Worm (Caenorhabditis elegans): ENCODE data around the gene F54B3.1.
"Not testable (repeated sequence)": the region's sequence is repeated elsewhere in the genome, so short reads cannot be mapped to it uniquely, and the experiment has no call there.

The F54B3.1 gene

ce11 chrII:10300954-10301353, 49.9 kb downstream of the F54B3.1 start, which contains the start of gene mdt-22 (continued):
- TF ChIP-seq ceh-8 (GFP tag; optimal IDR thresholded peaks at IDR 0.05): peak; percentile 35
- peak; percentile 43; the same call in 1 of the 2 replicates for TF ChIP-seq unc-98 (GFP tag; IDR thresholded peaks at IDR 0.05)
- peak; percentile 74 for TF ChIP-seq pax-3 (tag; optimal IDR thresholded peaks at IDR 0.05)
- TF ChIP-seq nhr-85 (tag): peak; percentile 82
- TF ChIP-seq alr-1 (tag; optimal IDR thresholded peaks at IDR 0.05; ENCODE audit: borderline replicate concordance): no peak
- peak; percentile 72 for TF ChIP-seq mab-9 (GFP tag; IDR thresholded peaks at IDR 0.05)
- peak; percentile 66 for TF ChIP-seq egl-13 (tag; optimal IDR thresholded peaks at IDR 0.05)
- peak; percentile 45 for TF ChIP-seq lin-39 (tag; optimal IDR thresholded peaks at IDR 0.05)
- TF ChIP-seq unc-130 (tag; optimal IDR thresholded peaks at IDR 0.05): peak; percentile 45
- no peak for TF ChIP-seq ztf-4 (tag; optimal IDR thresholded peaks at IDR 0.05)
- peak; percentile 91 for TF ChIP-seq mep-1 (tag; optimal IDR thresholded peaks at IDR 0.05)
- no peak for TF ChIP-seq nhr-237 (tag; optimal IDR thresholded peaks at IDR 0.05)
- no peak for TF ChIP-seq nhr-28 (tag; optimal IDR thresholded peaks at IDR 0.05)
- TF ChIP-seq jun-1 (tag; optimal IDR thresholded peaks at IDR 0.05): peak; percentile 55
- peak; percentile 73 for TF ChIP-seq fkh-8 (tag; optimal IDR thresholded peaks at IDR 0.05)
- TF ChIP-seq ama-1 (optimal IDR thresholded peaks at IDR 0.05): peak; percentile 27
- TF ChIP-seq nhr-76 (tag; optimal IDR thresholded peaks at IDR 0.05): no peak
- peak; percentile 55 for TF ChIP-seq sox-4 (tag; optimal IDR thresholded peaks at IDR 0.05)
- TF ChIP-seq fkh-4 (tag; optimal IDR thresholded peaks at IDR 0.05; ENCODE audit: borderline replicate concordance): no peak
- TF ChIP-seq xbp-1 (tag; optimal IDR thresholded peaks at IDR 0.05): peak; percentile 71
- TF ChIP-seq ces-1 (GFP tag; optimal IDR thresholded peaks at IDR 0.05): no peak
- TF ChIP-seq nhr-12 (tag; optimal IDR thresholded peaks at IDR 0.05): no peak
- peak; percentile 81 for TF ChIP-seq nhr-19 (GFP tag; conservative IDR thresholded peaks at IDR 0.05)
- no peak for TF ChIP-seq elt-2 (tag; optimal IDR thresholded peaks at IDR 0.05)
- peak; percentile 85 for TF ChIP-seq lin-15B (tag; optimal IDR thresholded peaks at IDR 0.05)
- TF ChIP-seq F16B12.6 (tag; optimal IDR thresholded peaks at IDR 0.05): peak; percentile 99
- TF ChIP-seq nhr-77 (tag; optimal IDR thresholded peaks at IDR 0.05): peak; percentile 68
- peak in 1 of 2 experiments; percentile 71 for TF ChIP-seq ztf-11 (tag; optimal IDR thresholded peaks at IDR 0.05)
- no peak for TF ChIP-seq nhr-11 (tag; optimal IDR thresholded peaks at IDR 0.05)
- TF ChIP-seq lsy-2 (tag; optimal IDR thresholded peaks at IDR 0.05): peak; percentile 82 to 86
- TF ChIP-seq dpl-1 (GFP tag; optimal IDR thresholded peaks at IDR 0.05): peak; percentile 97 to 98 (median 97)
- peak; percentile 64 for TF ChIP-seq aly-2 (tag; optimal IDR thresholded peaks at IDR 0.05)

ce11 chrII:10302141-10302574, 51.1 kb downstream of the F54B3.1 start:
- TF ChIP-seq efl-1 (optimal IDR thresholded peaks at IDR 0.05): not testable (repeated sequence)
- peak in 1 of 2 experiments; percentile 8 for TF ChIP-seq efl-1 (GFP tag; optimal IDR thresholded peaks at IDR 0.05 in 1 of 2)
- TF ChIP-seq nhr-85 (tag): peak; percentile 1

ce11 chrII:10302646-10303045, 51.6 kb downstream of the F54B3.1 start, which contains the start of gene clpp-1:
clpp-1 (minus strand) TSS chrII:10302842.
- TF ChIP-seq Y116A8C.19 (tag; optimal IDR thresholded peaks at IDR 0.05; ENCODE audit: borderline replicate concordance): no peak
- TF ChIP-seq xbp-1 (tag; optimal IDR thresholded peaks at IDR 0.05): no peak
- TF ChIP-seq nhr-76 (tag; optimal IDR thresholded peaks at IDR 0.05): no peak
- no peak for TF ChIP-seq mep-1 (tag; optimal IDR thresholded peaks at IDR 0.05)
- 0 out of 2 replicates have a peak, but pooled peaks have one; percentile 8 for TF ChIP-seq ceh-88 (GFP tag; IDR thresholded peaks at IDR 0.05)
- peak; percentile 28 for TF ChIP-seq fkh-8 (tag; optimal IDR thresholded peaks at IDR 0.05)
- TF ChIP-seq nhr-84 (tag; optimal IDR thresholded peaks at IDR 0.05): no peak
- TF ChIP-seq tlp-1 (tag; optimal IDR thresholded peaks at IDR 0.05): no peak
- no peak for TF ChIP-seq hpl-2 (GFP tag; optimal IDR thresholded peaks at IDR 0.05)
- peak in 1 of 2 experiments; percentile 8 for TF ChIP-seq efl-1 (optimal IDR thresholded peaks at IDR 0.05)
- peak in 1 of 2 experiments; percentile 84 for TF ChIP-seq efl-1 (GFP tag; optimal IDR thresholded peaks at IDR 0.05 in 1 of 2)
- peak; percentile 60 for TF ChIP-seq ztf-4 (tag; optimal IDR thresholded peaks at IDR 0.05)
- no peak for TF ChIP-seq rnt-1 (tag; optimal IDR thresholded peaks at IDR 0.05)
- no peak for TF ChIP-seq sptf-1 (tag; optimal IDR thresholded peaks at IDR 0.05)
- TF ChIP-seq nhr-71 (tag; optimal IDR thresholded peaks at IDR 0.05): peak; percentile 42
- no peak for TF ChIP-seq unc-130 (tag; optimal IDR thresholded peaks at IDR 0.05)
- no peak for TF ChIP-seq lsy-2 (tag; optimal IDR thresholded peaks at IDR 0.05)
- TF ChIP-seq lin-35 (GFP tag; optimal IDR thresholded peaks at IDR 0.05): peak in 1 of 2 experiments; percentile 42
- 0 out of 2 replicates have a peak, but pooled peaks have one; percentile 9 for TF ChIP-seq grh-1 (GFP tag; IDR thresholded peaks at IDR 0.05)
- peak; percentile 6 for TF ChIP-seq snu-23 (GFP tag; optimal IDR thresholded peaks at IDR 0.05)
- no peak for TF ChIP-seq zag-1 (tag; optimal IDR thresholded peaks at IDR 0.05)
- no peak for TF ChIP-seq aly-2 (tag; optimal IDR thresholded peaks at IDR 0.05)
- TF ChIP-seq mef-2 (tag; optimal IDR thresholded peaks at IDR 0.05): no peak
- no peak for TF ChIP-seq nhr-85 (tag)
- TF ChIP-seq C16A3.4 (tag; optimal IDR thresholded peaks at IDR 0.05): no peak
- TF ChIP-seq ama-1 (optimal IDR thresholded peaks at IDR 0.05): peak; percentile 20
- TF ChIP-seq swsn-7 (tag; optimal IDR thresholded peaks at IDR 0.05): peak; percentile 11
- no peak for TF ChIP-seq unc-62 (GFP tag; optimal IDR thresholded peaks at IDR 0.05)
